Worm (Caenorhabditis elegans) whole organism, L1 larva: Measurements from ENCODE around the gene papl-1.
A peak's percentile ranks its signal among the peaks of the same experiment; 100 is the strongest.

Source experiments
- C16A3.4 ChIP-seq: fragments of 150-350 bp; optimal IDR thresholded peaks from 2 replicates; lab custom pipeline; 2014; ENCODE audit warnings: missing biosample characterization, missing genetic modification characterization
- F16B12.6 ChIP-seq: fragments of 150-350 bp; optimal IDR thresholded peaks from 2 replicates; lab custom pipeline; 2014; ENCODE audit warnings: missing biosample characterization, missing genetic modification characterization
- aha-1 ChIP-seq: fragments of 150-350 bp; optimal IDR thresholded peaks from 2 replicates; lab custom pipeline; 2014; ENCODE audit warnings: missing biosample characterization, missing genetic modification characterization
- ama-1 ChIP-seq: fragments of 150-350 bp; optimal IDR thresholded peaks from 2 replicates; lab custom pipeline; 2014
- ceh-82 ChIP-seq, 3 experiments: fragments of 150-350 bp in 1 of 3; sonication (generic microtip) in 2 of 3; optimal IDR thresholded peaks; 2 replicates each; lab custom pipeline; 2014 to 2017; ENCODE audit warnings: missing biosample characterization in 3 of 3, missing genetic modification characterization in 3 of 3
- ceh-88 ChIP-seq: fragments of 200-800 bp; sonication (Bioruptor generic); IDR thresholded peaks from 2 replicates; pipeline ENCODE4 v1.3.6; 2022; ENCODE audit warnings: missing genetic modification characterization, missing compliant biosample characterization
- ceh-90 ChIP-seq: sonication (generic microtip); optimal IDR thresholded peaks from 2 replicates; lab custom pipeline; 2016; ENCODE audit warnings: missing genetic modification characterization, missing compliant biosample characterization
- ces-1 ChIP-seq: fragments of 150-350 bp; optimal IDR thresholded peaks from 2 replicates; lab custom pipeline; 2014; ENCODE audit warnings: missing biosample characterization, missing genetic modification reagents, missing genetic modification characterization
- dpl-1 ChIP-seq, 3 experiments: fragments of 150-350 bp in 2 of 3; sonication (generic microtip) in 1 of 3; optimal IDR thresholded peaks; 2 replicates each; lab custom pipeline; 2014 to 2017; ENCODE audit warnings: missing biosample characterization in 3 of 3, missing genetic modification characterization in 3 of 3, missing genetic modification reagents in 3 of 3
- efl-1 ChIP-seq, 4 experiments: fragments of 150-350 bp; optimal IDR thresholded peaks in 3 of 4; peaks in 1 of 4; 1 replicate in 1 of 4; 2 replicates in 3 of 4; lab custom pipeline; 2014; ENCODE audit warnings: missing biosample characterization in 2 of 4, missing genetic modification characterization in 2 of 4, missing genetic modification reagents in 2 of 4
- elt-3 ChIP-seq, 6 experiments: fragments of 150-350 bp in 1 of 6; sonication (generic microtip); optimal IDR thresholded peaks; 2 replicates each; lab custom pipeline; 2017 to 2018; ENCODE audit warnings: missing biosample characterization in 6 of 6, missing genetic modification characterization in 6 of 6, inconsistent platforms in 1 of 6
- fkh-10 ChIP-seq: sonication (generic microtip); optimal IDR thresholded peaks from 2 replicates; lab custom pipeline; 2017; ENCODE audit warnings: missing biosample characterization, missing genetic modification reagents, missing genetic modification characterization
- fkh-4 ChIP-seq: sonication (generic microtip); optimal IDR thresholded peaks from 2 replicates; lab custom pipeline; 2016; ENCODE audit warnings: missing compliant biosample characterization, missing genetic modification characterization, borderline replicate concordance
- fkh-8 ChIP-seq: sonication (generic microtip); optimal IDR thresholded peaks from 2 replicates; lab custom pipeline; 2016; ENCODE audit warnings: mild to moderate bottlenecking, missing genetic modification characterization, missing compliant biosample characterization
- hlh-17 ChIP-seq: fragments of 200-800 bp; sonication (Bioruptor generic); optimal IDR thresholded peaks from 2 replicates; lab custom pipeline; 2018; ENCODE audit warnings: missing genetic modification characterization, mild to moderate bottlenecking, missing compliant biosample characterization, moderate library complexity, borderline replicate concordance
- isw-1 ChIP-seq: fragments of 200-800 bp; sonication (Bioruptor generic); IDR thresholded peaks from 2 replicates; pipeline ENCODE4 v1.3.6; 2022; ENCODE audit warnings: missing genetic modification characterization, missing compliant biosample characterization
- lin-13 ChIP-seq: fragments of 150-350 bp; optimal IDR thresholded peaks from 2 replicates; lab custom pipeline; 2014; ENCODE audit warnings: missing biosample characterization, missing genetic modification reagents, missing genetic modification characterization
- lin-35 ChIP-seq, 2 experiments: fragments of 150-350 bp; optimal IDR thresholded peaks; 2 replicates each; lab custom pipeline; 2014; ENCODE audit warnings: missing biosample characterization in 2 of 2, missing genetic modification characterization in 2 of 2, missing genetic modification reagents in 2 of 2
- lsy-2 ChIP-seq, 2 experiments: fragments of 150-350 bp; optimal IDR thresholded peaks; 2 replicates each; lab custom pipeline; 2014; ENCODE audit warnings: missing biosample characterization in 2 of 2, missing genetic modification characterization in 2 of 2
- mab-9 ChIP-seq: fragments of 200-800 bp; sonication (Bioruptor generic); IDR thresholded peaks from 2 replicates; pipeline ENCODE4 v1.3.6; 2022; ENCODE audit warnings: missing genetic modification reagents, missing genetic modification characterization, missing compliant biosample characterization
- mep-1 ChIP-seq: fragments of 150-350 bp; optimal IDR thresholded peaks from 2 replicates; lab custom pipeline; 2014; ENCODE audit warnings: missing biosample characterization, missing genetic modification characterization
- nhr-20 ChIP-seq: sonication (generic microtip); optimal IDR thresholded peaks from 2 replicates; lab custom pipeline; 2016; ENCODE audit warnings: mild to moderate bottlenecking, missing genetic modification characterization, missing compliant biosample characterization
- nhr-47 ChIP-seq: sonication (generic microtip); optimal IDR thresholded peaks from 2 replicates; lab custom pipeline; 2016; ENCODE audit warnings: mild to moderate bottlenecking, missing genetic modification characterization, moderate library complexity, missing compliant biosample characterization
- nhr-76 ChIP-seq: sonication (generic microtip); optimal IDR thresholded peaks from 2 replicates; lab custom pipeline; 2017; ENCODE audit warnings: missing biosample characterization, missing genetic modification characterization
- nhr-84 ChIP-seq: sonication (generic microtip); optimal IDR thresholded peaks from 2 replicates; lab custom pipeline; 2017; ENCODE audit warnings: missing biosample characterization, missing genetic modification characterization
- nhr-85 ChIP-seq: sonication (generic microtip); peaks from one replicate; lab custom pipeline; 2016; ENCODE audit warnings: missing genetic modification characterization, inconsistent platforms, missing compliant biosample characterization
- nhr-90 ChIP-seq: sonication (generic microtip); optimal IDR thresholded peaks from 2 replicates; lab custom pipeline; 2016; ENCODE audit warnings: mild to moderate bottlenecking, missing genetic modification characterization, missing compliant biosample characterization; ENCODE audit not compliant: poor library complexity
- rnt-1 ChIP-seq: sonication (generic microtip); optimal IDR thresholded peaks from 2 replicates; lab custom pipeline; 2016; ENCODE audit warnings: mild to moderate bottlenecking, missing genetic modification characterization, moderate library complexity, missing compliant biosample characterization
- skn-1 ChIP-seq: fragments of 150-350 bp; optimal IDR thresholded peaks from 2 replicates; lab custom pipeline; 2014; ENCODE audit warnings: missing biosample characterization, missing genetic modification characterization
- snpc-4 ChIP-seq: fragments of 150-350 bp; optimal IDR thresholded peaks from 2 replicates; lab custom pipeline; 2014; ENCODE audit warnings: missing biosample characterization, missing genetic modification characterization
- sox-4 ChIP-seq: sonication (generic microtip); optimal IDR thresholded peaks from 2 replicates; lab custom pipeline; 2016; ENCODE audit warnings: missing genetic modification characterization, missing compliant biosample characterization
- sup-37 ChIP-seq: fragments of 200-800 bp; sonication (Bioruptor generic); optimal IDR thresholded peaks from 2 replicates; lab custom pipeline; 2018; ENCODE audit warnings: mild to moderate bottlenecking, missing genetic modification characterization, missing compliant biosample characterization
- swsn-7 ChIP-seq: sonication (generic microtip); optimal IDR thresholded peaks from 2 replicates; lab custom pipeline; 2016; ENCODE audit warnings: missing genetic modification characterization, missing compliant biosample characterization
- tlp-1 ChIP-seq: fragments of 150-350 bp; optimal IDR thresholded peaks from 2 replicates; lab custom pipeline; 2014; ENCODE audit warnings: missing biosample characterization, missing genetic modification characterization
- unc-130 ChIP-seq: fragments of 150-350 bp; optimal IDR thresholded peaks from 2 replicates; lab custom pipeline; 2017; ENCODE audit warnings: missing biosample characterization, missing genetic modification characterization, inconsistent platforms
- unc-62 ChIP-seq: fragments of 150-350 bp; optimal IDR thresholded peaks from 2 replicates; lab custom pipeline; 2014; ENCODE audit warnings: missing biosample characterization, missing genetic modification reagents, missing genetic modification characterization
- unc-98 ChIP-seq: fragments of 200-800 bp; sonication (Bioruptor generic); IDR thresholded peaks from 2 replicates; pipeline ENCODE4 v1.3.6; 2022; ENCODE audit warnings: missing genetic modification characterization, missing compliant biosample characterization
- xbp-1 ChIP-seq: sonication (generic microtip); optimal IDR thresholded peaks from 2 replicates; lab custom pipeline; 2016; ENCODE audit warnings: missing genetic modification characterization, missing compliant biosample characterization
- zip-4 ChIP-seq: fragments of 200-800 bp; sonication (Bioruptor generic); optimal IDR thresholded peaks from 2 replicates; lab custom pipeline; 2018; ENCODE audit warnings: mild to moderate bottlenecking, missing genetic modification characterization, moderate library complexity, missing compliant biosample characterization

The papl-1 gene

ce11 chrV:12780248-12780647 is 20.7 kb upstream of the papl-1 start (continued):
- TF ChIP-seq aha-1 (no peak), ceh-88 (GFP tag; lab: Robert Waterston, UW) (no peak), sox-4 (tag; lab: Kevin White, UChicago) (no peak), dpl-1 (GFP tag; optimal IDR thresholded peaks at IDR 0.05; lab: Kevin White, UChicago) (peak; percentile 3 to 44 (median 43)), ama-1 (lab: Kevin White, UChicago) (no peak), ceh-90 (tag; lab: Kevin White, UChicago) (no peak), F16B12.6 (tag; lab: Kevin White, UChicago) (no peak), ces-1 (GFP tag; lab: Kevin White, UChicago) (no peak), fkh-10 (GFP tag; lab: Kevin White, UChicago) (no peak), lin-13 (GFP tag; lab: Kevin White, UChicago) (no peak), nhr-76 (tag; lab: Kevin White, UChicago) (no peak), isw-1 (GFP tag; lab: Robert Waterston, UW) (no peak)
- TF ChIP-seq, all 84 proteins: peak for 30

- peak; percentile 59 for TF ChIP-seq fkh-8
- TF ChIP-seq efl-1 (optimal IDR thresholded peaks at IDR 0.05; lab: Kevin White, UChicago): no peak
- TF ChIP-seq efl-1 (GFP tag; optimal IDR thresholded peaks at IDR 0.05 in 1 of 2; lab: Kevin White, UChicago): peak in 1 of 2 experiments; percentile 86
- no peak for TF ChIP-seq ceh-82 (tag; optimal IDR thresholded peaks at IDR 0.05; lab: Kevin White, UChicago)
These were observed 14.3 kb upstream of the papl-1 start for ce11 chrV:12773852-12774251.

- TF ChIP-seq nhr-84 (tag; lab: Kevin White, UChicago): no peak
These were observed 13.7 kb upstream of the papl-1 start, which contains the start of gene ZC455.1 for ce11 chrV:12773222-12773621. ZC455.1 (plus strand) TSS chrV:12773522.

ce11 chrV:12768946-12769345 is 9.4 kb upstream of the papl-1 start, which contains the start of gene srt-43:
srt-43 (plus strand) TSS chrV:12769246.
- TF ChIP-seq swsn-7 (no peak), zip-4 (GFP tag; lab: Kevin White, UChicago) (no peak), unc-62 (GFP tag; lab: Kevin White, UChicago) (no peak), hlh-17 (no peak), mab-9 (no peak), tlp-1 (tag; lab: Kevin White, UChicago) (no peak)

- TF ChIP-seq unc-130 (peak; percentile 6), C16A3.4 (peak; percentile 5), nhr-20 (tag; lab: Kevin White, UChicago) (peak; percentile 38), unc-98 (no peak), lsy-2 (tag; optimal IDR thresholded peaks at IDR 0.05; lab: Kevin White, UChicago) (peak; percentile 86 to 98), zip-4 (GFP tag; lab: Kevin White, UChicago) (no peak), F16B12.6 (tag; lab: Kevin White, UChicago) (peak; percentile 84), lin-35 (GFP tag; optimal IDR thresholded peaks at IDR 0.05; lab: Kevin White, UChicago) (peak; percentile 45 to 71), elt-3 (tag; optimal IDR thresholded peaks at IDR 0.05; lab: Kevin White, UChicago) (peak in 1 of 6 experiments; percentile 37), nhr-90 (tag; lab: Kevin White, UChicago) (no peak), snpc-4 (no peak), nhr-47 (tag; lab: Kevin White, UChicago) (peak; percentile 21), ceh-90 (tag; lab: Kevin White, UChicago) (no peak), skn-1 (peak; percentile 51), efl-1 (optimal IDR thresholded peaks at IDR 0.05; lab: Kevin White, UChicago) (peak; percentile 25 to 62), efl-1 (GFP tag; optimal IDR thresholded peaks at IDR 0.05 in 1 of 2; lab: Kevin White, UChicago) (peak; percentile 66 to 93), xbp-1 (tag; lab: Kevin White, UChicago) (peak; percentile 40), sup-37 (GFP tag; lab: Kevin White, UChicago) (no peak), dpl-1 (GFP tag; optimal IDR thresholded peaks at IDR 0.05; lab: Kevin White, UChicago) (peak; percentile 47 to 74 (median 59)), ceh-88 (GFP tag; lab: Robert Waterston, UW) (no peak), mep-1 (tag; lab: Kevin White, UChicago) (peak; percentile 53), nhr-85 (no peak), swsn-7 (peak; percentile 32), rnt-1 (peak; percentile 25), fkh-4 (tag; lab: Kevin White, UChicago) (no peak)
These were observed 3.9 kb upstream of the papl-1 start, which contains the start of the genes abcf-1 and scc-3 for ce11 chrV:12763291-12763995. abcf-1 (minus strand) TSS chrV:12763375. scc-3 (plus strand) TSS chrV:12763945.
